Worm (Caenorhabditis elegans) whole organism, early embryonic: Measurements from ENCODE around the gene F26A1.19.

ENCODE experiments used
- B0310.2 ChIP-seq: sonication (generic microtip); optimal IDR thresholded peaks from 2 replicates; lab custom pipeline; 2016; ENCODE audit warnings: mild to moderate bottlenecking, missing genetic modification characterization, missing compliant biosample characterization
- F13C5.2 ChIP-seq: sonication (generic microtip); optimal IDR thresholded peaks from 2 replicates; lab custom pipeline; 2017; ENCODE audit warnings: mild to moderate bottlenecking, missing genetic modification characterization, inconsistent platforms, missing compliant biosample characterization
- ama-1 ChIP-seq: fragments of 150-350 bp; optimal IDR thresholded peaks from 2 replicates; lab custom pipeline; 2014
- ets-7 ChIP-seq: sonication (generic microtip); optimal IDR thresholded peaks from 2 replicates; lab custom pipeline; 2016; ENCODE audit warnings: missing genotype, missing genetic modification characterization, missing compliant biosample characterization
- flt-1 ChIP-seq: fragments of 200-800 bp; sonication (Bioruptor generic); IDR thresholded peaks from 2 replicates; pipeline ENCODE4 v1.3.6; 2022; ENCODE audit warnings: missing genetic modification characterization, missing compliant biosample characterization
- hmg-4 ChIP-seq: fragments of 200-800 bp; sonication (Bioruptor generic); optimal IDR thresholded peaks from 2 replicates; lab custom pipeline; 2018; ENCODE audit warnings: mild to moderate bottlenecking, missing genetic modification characterization, missing compliant biosample characterization
- tra-4 ChIP-seq: sonication (generic microtip); optimal IDR thresholded peaks from 2 replicates; lab custom pipeline; 2017; ENCODE audit warnings: missing genetic modification characterization, missing compliant biosample characterization

DNA sequence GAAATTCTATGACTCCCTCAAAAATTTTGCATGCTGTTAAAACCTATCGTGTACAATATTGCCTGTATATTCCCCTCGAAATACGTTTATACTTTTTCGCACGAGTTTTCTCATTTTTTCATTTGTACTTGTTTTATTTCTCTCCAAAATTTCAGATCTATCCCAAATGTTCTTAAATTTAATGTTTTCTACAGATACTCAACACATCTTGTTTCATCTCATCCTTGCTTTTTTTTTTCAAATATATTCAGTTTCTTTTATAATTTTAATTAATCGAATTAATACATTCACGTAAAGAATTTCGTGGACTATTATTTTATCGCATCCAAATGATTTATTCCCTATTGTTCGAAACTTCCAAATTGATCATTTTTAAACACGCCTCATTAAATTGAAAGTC lies 17.4 kb downstream of the F26A1.19 start, which contains the start of gene C35D10.8:
- no peak for TF ChIP-seq ets-7 (tag; lab: Kevin White, UChicago)
- TF ChIP-seq ama-1 (lab: Kevin White, UChicago), result no peak
- TF ChIP-seq hmg-4 (GFP tag; lab: Kevin White, UChicago), result no peak
- no peak for TF ChIP-seq tra-4 (tag; lab: Kevin White, UChicago)
- no peak for TF ChIP-seq B0310.2 (tag; lab: Kevin White, UChicago)
- no peak for TF ChIP-seq F13C5.2 (tag; lab: Kevin White, UChicago)
- TF ChIP-seq flt-1 (GFP tag; lab: Robert Waterston, UW), result no peak
